Worm (Caenorhabditis elegans): Measurements from ENCODE around the gene C31B8.12.

DNA sequence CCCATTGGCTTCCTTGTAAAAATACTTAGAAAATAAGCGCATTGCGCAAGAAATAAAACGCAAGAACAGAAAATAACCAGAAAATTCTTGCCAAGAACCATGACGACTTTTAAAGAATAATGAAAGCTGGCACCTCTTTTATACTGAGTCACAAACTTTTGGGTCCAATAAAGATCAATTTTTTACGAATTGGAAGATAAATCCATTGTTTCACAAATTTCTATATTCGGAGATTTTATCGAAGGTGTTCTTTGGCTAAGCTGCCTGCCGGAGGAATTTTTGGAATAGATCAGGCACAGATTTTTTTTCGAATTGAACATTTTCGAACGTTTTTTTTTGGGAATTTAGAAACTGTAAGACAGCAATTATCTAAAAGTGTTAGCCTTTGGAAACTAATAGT is 14.6 kb downstream of the C31B8.12 start, which contains the start of gene C31B8.9:
- TF ChIP-seq mdl-1 (tag; optimal IDR thresholded peaks at IDR 0.05): no peak
- TF ChIP-seq skn-1 (tag; optimal IDR thresholded peaks at IDR 0.05): no peak
- no peak for TF ChIP-seq zag-1 (tag; optimal IDR thresholded peaks at IDR 0.05)
- TF ChIP-seq ztf-11 (tag; optimal IDR thresholded peaks at IDR 0.05): no peak
- no peak for TF ChIP-seq eor-1 (tag; optimal IDR thresholded peaks at IDR 0.05)
- no peak for TF ChIP-seq nhr-23 (tag; optimal IDR thresholded peaks at IDR 0.05)
- no peak for TF ChIP-seq mml-1 (tag; optimal IDR thresholded peaks at IDR 0.05)
- no peak for TF ChIP-seq nfya-1 (tag; optimal IDR thresholded peaks at IDR 0.05; ENCODE audit: insufficient read depth)
- no peak for TF ChIP-seq nhr-12 (tag; optimal IDR thresholded peaks at IDR 0.05)
